Worm (Caenorhabditis elegans) whole organism, young adult: Measurements from ENCODE around the gene fbxo-11.2.

Experiments
- B0019.2 ChIP-seq: fragments of 200-800 bp; sonication (Bioruptor generic); conservative IDR thresholded peaks from 2 replicates; pipeline ENCODE4 v1.3.6; 2022; ENCODE audit warnings: missing genetic modification reagents, missing genetic modification characterization, missing compliant biosample characterization
- C17E4.6 ChIP-seq: fragments of 200-800 bp; sonication (Bioruptor generic); IDR thresholded peaks from 2 replicates; pipeline ENCODE4 v1.3.6; 2022; ENCODE audit warnings: missing genetic modification reagents, missing genetic modification characterization, missing compliant biosample characterization
- F37B4.10 ChIP-seq: fragments of 200-800 bp; sonication (Bioruptor generic); IDR thresholded peaks from 2 replicates; pipeline ENCODE4 v1.3.6; 2022; ENCODE audit warnings: missing genetic modification characterization, missing compliant biosample characterization
- F39B2.1 ChIP-seq: fragments of 200-800 bp; sonication (Bioruptor generic); IDR thresholded peaks from 2 replicates; pipeline ENCODE4 v1.3.6; 2022; ENCODE audit warnings: missing genetic modification reagents, missing genetic modification characterization, missing compliant biosample characterization
- F57A8.1 ChIP-seq: fragments of 200-800 bp; sonication (Bioruptor generic); optimal IDR thresholded peaks from 2 replicates; lab custom pipeline; 2018; ENCODE audit warnings: mild to moderate bottlenecking, missing genetic modification characterization, moderate library complexity, missing compliant biosample characterization
- K11D2.4 ChIP-seq: fragments of 200-800 bp; sonication (Bioruptor generic); IDR thresholded peaks from 2 replicates; pipeline ENCODE4 v1.3.6; 2022; ENCODE audit warnings: missing genetic modification reagents, missing genetic modification characterization, missing compliant biosample characterization
- T26A5.8 ChIP-seq: sonication (generic microtip); optimal IDR thresholded peaks from 2 replicates; lab custom pipeline; 2016; ENCODE audit warnings: missing genetic modification characterization, missing compliant biosample characterization
- Y56A3A.18 ChIP-seq: fragments of 200-800 bp; sonication (Bioruptor generic); IDR thresholded peaks from 2 replicates; pipeline ENCODE4 v1.3.6; 2022; ENCODE audit warnings: missing genetic modification reagents, missing genetic modification characterization, missing compliant biosample characterization
- Y67H2A.10 ChIP-seq: fragments of 200-800 bp; sonication (Bioruptor generic); conservative IDR thresholded peaks from 2 replicates; pipeline ENCODE4 v1.3.6; 2022; ENCODE audit warnings: missing genetic modification reagents, missing genetic modification characterization, missing compliant biosample characterization
- Y95B8A.8 ChIP-seq: fragments of 200-800 bp; sonication (Bioruptor generic); IDR thresholded peaks from 2 replicates; pipeline ENCODE4 v1.3.6; 2022; ENCODE audit warnings: missing genetic modification reagents, missing genetic modification characterization, missing compliant biosample characterization
- ZK185.1 ChIP-seq: sonication (generic microtip); optimal IDR thresholded peaks from 2 replicates; lab custom pipeline; 2016; ENCODE audit warnings: mild to moderate bottlenecking, missing genetic modification characterization, missing compliant biosample characterization; ENCODE audit not compliant: poor library complexity, severe bottlenecking
- attf-5 ChIP-seq: fragments of 200-800 bp; sonication (Bioruptor generic); optimal IDR thresholded peaks from 2 replicates; lab custom pipeline; 2018; ENCODE audit warnings: mild to moderate bottlenecking, missing genetic modification characterization, missing compliant biosample characterization
- attf-6 ChIP-seq: fragments of 200-800 bp; sonication (Bioruptor generic); IDR thresholded peaks from 2 replicates; pipeline ENCODE4 v1.3.6; 2022; ENCODE audit warnings: missing genetic modification reagents, missing genetic modification characterization, missing compliant biosample characterization
- bed-2 ChIP-seq: fragments of 200-800 bp; sonication (Bioruptor generic); IDR thresholded peaks from 2 replicates; pipeline ENCODE4 v1.3.6; 2022; ENCODE audit warnings: missing genetic modification reagents, missing genetic modification characterization, missing compliant biosample characterization
- cebp-1 ChIP-seq, 2 experiments: fragments of 200-800 bp in 1 of 2; sonication (Bioruptor generic) in 1 of 2; sonication (generic microtip) in 1 of 2; IDR thresholded peaks in 1 of 2; optimal IDR thresholded peaks in 1 of 2; 2 replicates each; pipeline versions ENCODE4 v1.3.6 to Lab custom; 2017 to 2022; ENCODE audit warnings: missing compliant biosample characterization in 2 of 2, missing genetic modification characterization in 2 of 2, mild to moderate bottlenecking in 1 of 2, missing genetic modification reagents in 1 of 2, moderate library complexity in 1 of 2
- ceh-100 ChIP-seq: fragments of 200-800 bp; sonication (Bioruptor generic); IDR thresholded peaks from 2 replicates; pipeline ENCODE4 v1.3.6; 2022; ENCODE audit warnings: missing genetic modification reagents, missing genetic modification characterization, missing compliant biosample characterization
- ceh-58 ChIP-seq: fragments of 200-800 bp; sonication (Bioruptor generic); IDR thresholded peaks from 2 replicates; pipeline ENCODE4 v1.3.6; 2022; ENCODE audit warnings: missing genetic modification characterization, missing compliant biosample characterization
- dpff-1 ChIP-seq: sonication (generic microtip); optimal IDR thresholded peaks from 2 replicates; lab custom pipeline; 2017; ENCODE audit warnings: mild to moderate bottlenecking, missing genetic modification characterization, missing compliant biosample characterization
- dpl-1 ChIP-seq: fragments of 150-350 bp; optimal IDR thresholded peaks from 2 replicates; lab custom pipeline; 2014; ENCODE audit warnings: missing biosample characterization, missing genetic modification reagents, missing genetic modification characterization
- ekl-4 ChIP-seq: fragments of 200-800 bp; sonication (Bioruptor generic); IDR thresholded peaks from 2 replicates; pipeline ENCODE4 v1.3.6; 2022; ENCODE audit warnings: missing genetic modification reagents, missing genetic modification characterization, missing compliant biosample characterization
- ets-4 ChIP-seq: fragments of 200-800 bp; sonication (Bioruptor generic); optimal IDR thresholded peaks from 2 replicates; lab custom pipeline; 2018; ENCODE audit warnings: mild to moderate bottlenecking, missing genetic modification characterization, missing compliant biosample characterization
- fkh-3 ChIP-seq: sonication (generic microtip); optimal IDR thresholded peaks from 2 replicates; lab custom pipeline; 2016; ENCODE audit warnings: mild to moderate bottlenecking, missing genetic modification characterization, missing compliant biosample characterization
- hlh-12 ChIP-seq: sonication (generic microtip); optimal IDR thresholded peaks from 2 replicates; lab custom pipeline; 2016; ENCODE audit warnings: missing genetic modification characterization, missing compliant biosample characterization
- hmg-1.2 ChIP-seq: fragments of 200-800 bp; sonication (Bioruptor generic); IDR thresholded peaks from 2 replicates; pipeline ENCODE4 v1.3.6; 2022; ENCODE audit warnings: missing genetic modification reagents, missing genetic modification characterization, missing compliant biosample characterization
- hmg-20 ChIP-seq: fragments of 200-800 bp; sonication (Bioruptor generic); IDR thresholded peaks from 2 replicates; pipeline ENCODE4 v1.3.6; 2022; ENCODE audit warnings: missing genetic modification reagents, missing genetic modification characterization, missing compliant biosample characterization
- hsf-1 ChIP-seq: fragments of 200-800 bp; sonication (Bioruptor generic); IDR thresholded peaks from 2 replicates; pipeline ENCODE4 v1.3.6; 2022; ENCODE audit warnings: missing genetic modification reagents, missing genetic modification characterization, missing compliant biosample characterization
- let-607 ChIP-seq, 2 experiments: fragments of 200-800 bp in 1 of 2; sonication (Bioruptor generic) in 1 of 2; sonication (generic microtip) in 1 of 2; optimal IDR thresholded peaks; 2 replicates each; lab custom pipeline; 2016 to 2018; ENCODE audit warnings: mild to moderate bottlenecking in 2 of 2, missing compliant biosample characterization in 2 of 2, missing genetic modification characterization in 2 of 2, moderate library complexity in 2 of 2, missing genotype in 1 of 2
- lin-40 ChIP-seq: sonication (generic microtip); optimal IDR thresholded peaks from 2 replicates; lab custom pipeline; 2016; ENCODE audit warnings: missing genetic modification characterization, mild to moderate bottlenecking, missing compliant biosample characterization, missing genotype, missing genetic modification reagents
- lir-1 ChIP-seq: fragments of 200-800 bp; sonication (Bioruptor generic); conservative IDR thresholded peaks from 2 replicates; pipeline ENCODE4 v1.3.6; 2022; ENCODE audit warnings: missing genetic modification reagents, missing genetic modification characterization, missing compliant biosample characterization
- madf-10 ChIP-seq: sonication (generic microtip); optimal IDR thresholded peaks from 2 replicates; lab custom pipeline; 2016; ENCODE audit warnings: mild to moderate bottlenecking, missing genetic modification characterization, missing compliant biosample characterization
- madf-8 ChIP-seq: fragments of 200-800 bp; sonication (Bioruptor generic); conservative IDR thresholded peaks from 2 replicates; pipeline ENCODE4 v1.3.6; 2022; ENCODE audit warnings: missing genetic modification reagents, missing genetic modification characterization, missing compliant biosample characterization
- nfya-2 ChIP-seq: fragments of 200-800 bp; sonication (Bioruptor generic); IDR thresholded peaks from 2 replicates; pipeline ENCODE4 v1.3.6; 2022; ENCODE audit warnings: missing genetic modification reagents, missing genetic modification characterization, missing compliant biosample characterization
- nfyb-1 ChIP-seq: fragments of 200-800 bp; sonication (Bioruptor generic); IDR thresholded peaks from 2 replicates; pipeline ENCODE4 v1.3.6; 2022; ENCODE audit warnings: missing genetic modification reagents, missing genetic modification characterization, missing compliant biosample characterization
- nhr-80 ChIP-seq: sonication (generic microtip); optimal IDR thresholded peaks from 2 replicates; lab custom pipeline; 2016; ENCODE audit warnings: missing genetic modification characterization, missing compliant biosample characterization
- nhr-90 ChIP-seq: sonication (generic microtip); optimal IDR thresholded peaks from 2 replicates; lab custom pipeline; 2016; ENCODE audit warnings: missing genotype, mild to moderate bottlenecking, missing genetic modification characterization, missing compliant biosample characterization
- pbrm-1 ChIP-seq: fragments of 200-800 bp; sonication (Bioruptor generic); IDR thresholded peaks from 2 replicates; pipeline ENCODE4 v1.3.6; 2022; ENCODE audit warnings: missing genetic modification reagents, missing genetic modification characterization, missing compliant biosample characterization
- pha-4 ChIP-seq: fragments of 150-350 bp; sonication (generic microtip); optimal IDR thresholded peaks from 2 replicates; lab custom pipeline; 2014; ENCODE audit warnings: missing biosample characterization, missing genetic modification reagents, missing genetic modification characterization
- rec-8 ChIP-seq, 2 experiments: sonication (generic microtip); optimal IDR thresholded peaks; 2 replicates each; lab custom pipeline; 2016; ENCODE audit warnings: mild to moderate bottlenecking in 2 of 2, missing genetic modification characterization in 2 of 2, missing genetic modification reagents in 2 of 2, missing genotype in 2 of 2, missing biosample characterization in 1 of 2, missing compliant biosample characterization in 1 of 2, moderate library complexity in 1 of 2
- repo-1 ChIP-seq: sonication (generic microtip); optimal IDR thresholded peaks from 2 replicates; lab custom pipeline; 2017; ENCODE audit warnings: mild to moderate bottlenecking, missing genetic modification characterization, missing compliant biosample characterization
- snpc-3.4 ChIP-seq: sonication (generic microtip); optimal IDR thresholded peaks from 2 replicates; lab custom pipeline; 2017; ENCODE audit warnings: missing genetic modification characterization, mild to moderate bottlenecking, missing compliant biosample characterization, antibody characterized with exemption, moderate library complexity, missing genotype, missing genetic modification reagents
- somi-1 ChIP-seq: fragments of 200-800 bp; sonication (Bioruptor generic); optimal IDR thresholded peaks from 2 replicates; lab custom pipeline; 2018; ENCODE audit warnings: mild to moderate bottlenecking, missing genetic modification characterization, missing compliant biosample characterization
- tbp1 ChIP-seq: fragments of 200-800 bp; sonication (Bioruptor generic); optimal IDR thresholded peaks from 2 replicates; lab custom pipeline; 2018; ENCODE audit warnings: mild to moderate bottlenecking, missing genetic modification characterization, missing compliant biosample characterization
- tbx-9 ChIP-seq: sonication (generic microtip); optimal IDR thresholded peaks from 2 replicates; lab custom pipeline; 2016; ENCODE audit warnings: borderline replicate concordance, missing genetic modification characterization, inconsistent platforms, missing compliant biosample characterization
- unc-62 ChIP-seq: fragments of 150-350 bp; optimal IDR thresholded peaks from 2 replicates; lab custom pipeline; 2014; ENCODE audit warnings: missing biosample characterization, missing genetic modification reagents, missing genetic modification characterization

The fbxo-11.2 gene

DNA sequence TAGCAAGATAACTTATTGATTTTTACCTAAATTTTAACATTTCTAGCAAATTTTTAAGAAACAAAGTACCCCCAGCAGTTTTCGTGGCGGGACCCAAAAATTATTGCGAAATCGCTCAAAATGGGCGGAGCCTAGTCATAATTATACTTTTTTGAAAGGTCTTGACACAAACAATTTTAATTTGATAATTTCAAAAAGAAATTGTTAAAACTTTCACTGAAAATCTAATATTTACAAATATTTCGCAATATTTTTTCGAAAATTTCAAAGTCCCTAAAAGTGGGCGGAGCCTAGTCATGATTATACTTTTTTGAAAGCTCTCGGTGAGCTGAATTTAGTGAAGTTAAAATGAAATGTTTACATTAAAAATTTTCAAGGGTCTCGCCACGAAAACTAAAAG is 48.6 kb downstream of the fbxo-11.2 start:
- TF ChIP-seq lir-1 (GFP tag; lab: Robert Waterston, UW) (no peak), cebp-1 (GFP tag; IDR thresholded peaks at IDR 0.05; lab: Robert Waterston, UW) (peak; percentile 57; the same call in 1 of the 2 replicates), cebp-1 (tag; optimal IDR thresholded peaks at IDR 0.05; lab: Kevin White, UChicago) (peak; percentile 92)

DNA sequence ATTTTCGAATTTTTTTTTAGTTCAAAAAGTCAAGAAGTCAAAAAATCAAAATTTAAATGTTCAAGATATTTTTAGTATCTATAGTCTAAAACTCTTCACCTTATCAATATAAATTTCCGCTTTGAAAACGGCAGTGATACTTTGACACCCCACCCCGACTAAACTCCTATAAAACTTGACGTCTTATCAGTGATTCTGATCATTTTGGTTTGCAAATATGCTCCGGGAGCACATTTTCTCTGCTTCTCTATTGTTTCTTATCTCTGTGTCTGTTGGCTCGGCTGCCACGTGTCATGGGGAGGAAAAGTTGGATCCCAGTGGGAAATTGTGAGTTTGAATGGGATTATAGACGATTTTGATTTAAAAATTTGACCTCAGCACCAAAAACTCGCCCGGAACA is 50.5 kb downstream of the fbxo-11.2 start, which contains the start of gene clec-150:
TSS of gene clec-150 (plus strand) at position 198 of the 400 bp plus-strand sequence.
- TF ChIP-seq hmg-1.2 (GFP tag; lab: Robert Waterston, UW) (no peak), C17E4.6 (GFP tag; lab: Robert Waterston, UW) (no peak), let-607 (tag; optimal IDR thresholded peaks at IDR 0.05; lab: Kevin White, UChicago) (peak; percentile 15 to 85), nhr-90 (tag; lab: Kevin White, UChicago) (peak; percentile 22), tbp1 (peak; percentile 1), Y95B8A.8 (no peak), madf-10 (tag; lab: Kevin White, UChicago) (peak; percentile 1), nhr-80 (tag; lab: Kevin White, UChicago) (peak; percentile 93), ceh-100 (GFP tag; lab: Robert Waterston, UW) (no peak), ets-4 (peak; percentile 22), nfya-2 (GFP tag; lab: Robert Waterston, UW) (no peak), F39B2.1 (GFP tag; lab: Robert Waterston, UW) (no peak), ZK185.1 (tag; lab: Kevin White, UChicago) (no peak), unc-62 (GFP tag; lab: Kevin White, UChicago) (peak; percentile 18), F37B4.10 (GFP tag; lab: Robert Waterston, UW) (no peak), cebp-1 (GFP tag; IDR thresholded peaks at IDR 0.05; lab: Robert Waterston, UW) (no peak), cebp-1 (tag; optimal IDR thresholded peaks at IDR 0.05; lab: Kevin White, UChicago) (peak; percentile 18), pbrm-1 (GFP tag; lab: Robert Waterston, UW) (no peak)

DNA sequence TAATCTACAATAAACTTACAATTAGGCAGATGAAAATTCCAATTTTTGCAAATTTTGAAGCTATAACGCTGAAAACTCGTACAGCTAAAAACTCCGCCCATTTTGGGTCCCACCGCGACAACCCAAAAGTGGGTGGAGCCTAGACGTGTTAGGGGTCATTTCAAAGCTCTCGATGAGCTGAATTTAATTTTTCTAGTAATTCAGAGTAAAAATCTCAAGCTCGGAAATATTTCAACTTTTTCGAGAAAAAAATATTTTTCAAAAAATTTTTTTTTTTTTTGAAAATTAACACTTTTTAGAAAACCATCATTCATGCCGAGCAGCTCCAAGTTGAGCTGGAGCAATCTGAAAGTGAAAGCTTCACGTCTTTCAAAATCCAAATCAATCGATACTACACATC is 51.7 kb downstream of the fbxo-11.2 start, which contains the start of gene R06B10.7:
TSS of gene R06B10.7 (minus strand) at position 101 of the 400 bp plus-strand sequence.
- TF ChIP-seq T26A5.8 (no peak), fkh-3 (tag; lab: Kevin White, UChicago) (no peak), bed-2 (no peak), Y67H2A.10 (no peak), F57A8.1 (no peak), hsf-1 (no peak), hlh-12 (tag; lab: Kevin White, UChicago) (no peak), ekl-4 (GFP tag; lab: Robert Waterston, UW) (no peak), somi-1 (GFP tag; lab: Kevin White, UChicago) (no peak), snpc-3.4 (tag; lab: Kevin White, UChicago) (no peak)

- no peak for TF ChIP-seq repo-1 (tag; lab: Kevin White, UChicago)
- TF ChIP-seq tbx-9: no peak
- TF ChIP-seq ceh-58 (GFP tag; lab: Robert Waterston, UW): no peak
- TF ChIP-seq nfyb-1 (GFP tag; lab: Robert Waterston, UW): no peak
These were observed 54.2 kb downstream of the fbxo-11.2 start for ce11 chrIII:998855-999254.

DNA sequence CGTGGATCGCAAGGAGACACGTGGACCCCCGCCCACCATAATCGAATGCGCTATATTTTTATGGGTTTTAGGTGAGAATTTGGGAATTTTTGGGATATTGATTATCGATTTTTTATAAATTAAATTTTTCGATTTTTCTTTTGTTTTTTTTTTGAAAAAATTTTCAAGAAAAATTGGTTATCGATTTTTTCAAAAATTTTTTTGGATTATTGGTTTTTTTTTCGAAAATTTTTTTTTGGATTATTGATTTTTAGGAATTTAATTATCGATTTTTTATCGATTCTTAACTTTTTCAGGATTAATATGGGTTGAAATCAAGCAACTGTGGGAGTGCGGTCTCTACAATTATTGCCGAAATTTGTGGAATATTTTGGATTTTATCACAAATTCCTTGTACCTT is 56.5 kb downstream of the fbxo-11.2 start:
- TF ChIP-seq attf-5 (GFP tag; lab: Kevin White, UChicago) (no peak), madf-8 (GFP tag; lab: Robert Waterston, UW) (no peak), B0019.2 (GFP tag; lab: Robert Waterston, UW) (no peak), Y56A3A.18 (no peak), pha-4 (tag; lab: Kevin White, UChicago) (no peak), hmg-20 (GFP tag; lab: Robert Waterston, UW) (no peak), attf-6 (no peak), lin-40 (tag; lab: Kevin White, UChicago) (no peak), rec-8 (tag; optimal IDR thresholded peaks at IDR 0.05; lab: Kevin White, UChicago) (no peak), dpl-1 (GFP tag; lab: Kevin White, UChicago) (no peak), dpff-1 (no peak), K11D2.4 (no peak)
